Fruit fly (Drosophila melanogaster) whole organism, prepupa: ENCODE results near the gene Nop56.
A peak's percentile ranks its signal among the peaks of the same experiment; 100 is the strongest.

Source experiments
- Blimp-1 ChIP-seq: fragments of 200-800 bp; sonication (Bioruptor generic); optimal IDR thresholded peaks from 3 replicates; lab custom pipeline; 2017; ENCODE audit warnings: missing biosample characterization, missing genetic modification characterization, mild to moderate bottlenecking, moderate library complexity, missing genetic modification reagents
- CG10631 ChIP-seq: fragments of 200-800 bp; sonication (Bioruptor generic); optimal IDR thresholded peaks from 2 replicates; lab custom pipeline; 2016; ENCODE audit warnings: missing biosample characterization, missing genetic modification characterization
- CG10669 ChIP-seq: fragments of 200-800 bp; sonication (Bioruptor generic); optimal IDR thresholded peaks from 3 replicates; lab custom pipeline; 2018; ENCODE audit warnings: missing biosample characterization, mild to moderate bottlenecking, missing genetic modification characterization, moderate library complexity
- CG11294 ChIP-seq: fragments of 200-800 bp; sonication (Bioruptor generic); IDR thresholded peaks from 2 replicates; pipeline ENCODE4 v1.3.6; 2022; ENCODE audit warnings: missing biosample characterization, missing genetic modification characterization
- CG11762 ChIP-seq: fragments of 200-800 bp; sonication (Bioruptor generic); optimal IDR thresholded peaks from 3 replicates; lab custom pipeline; 2016; ENCODE audit warnings: missing biosample characterization, missing genetic modification characterization; ENCODE audit not compliant: insufficient read depth
- CG11902 ChIP-seq: fragments of 200-800 bp; sonication (Bioruptor generic); optimal IDR thresholded peaks from 3 replicates; lab custom pipeline; 2016; ENCODE audit warnings: missing biosample characterization, missing genetic modification characterization
- CG15336 ChIP-seq: fragments of 200-800 bp; sonication (Bioruptor generic); IDR thresholded peaks from 2 replicates; pipeline ENCODE4 v1.3.6; 2022; ENCODE audit warnings: missing biosample characterization, missing genetic modification characterization
- CG16779 ChIP-seq: fragments of 200-800 bp; sonication (Bioruptor generic); optimal IDR thresholded peaks from 3 replicates; lab custom pipeline; 2017; ENCODE audit warnings: missing biosample characterization, mild to moderate bottlenecking, missing genetic modification characterization
- CG3032 ChIP-seq: fragments of 200-800 bp; optimal IDR thresholded peaks from 2 replicates; lab custom pipeline; 2019; ENCODE audit warnings: missing biosample characterization, mild to moderate bottlenecking, missing genetic modification characterization, moderate library complexity
- CG34406 ChIP-seq: fragments of 200-800 bp; sonication (Bioruptor generic); optimal IDR thresholded peaks from 3 replicates; lab custom pipeline; 2016; ENCODE audit warnings: missing biosample characterization, missing genetic modification characterization
- CG3919 ChIP-seq: fragments of 200-800 bp; sonication (Bioruptor generic); optimal IDR thresholded peaks from 3 replicates; lab custom pipeline; 2016; ENCODE audit warnings: missing biosample characterization, missing genetic modification characterization
- CG4318 ChIP-seq: fragments of 200-800 bp; sonication (Bioruptor generic); optimal IDR thresholded peaks from 3 replicates; lab custom pipeline; 2017; ENCODE audit warnings: missing biosample characterization, mild to moderate bottlenecking, missing genetic modification characterization
- CG6163 ChIP-seq: fragments of 200-800 bp; sonication (Bioruptor generic); IDR thresholded peaks from 3 replicates; pipeline ENCODE4 v1.3.6; 2022; ENCODE audit warnings: missing biosample characterization, missing genetic modification characterization
- CG6276 ChIP-seq: fragments of 200-800 bp; sonication (Bioruptor generic); optimal IDR thresholded peaks from 2 replicates; lab custom pipeline; 2017; ENCODE audit warnings: missing biosample characterization, mild to moderate bottlenecking, missing genetic modification characterization
- CG6792 ChIP-seq: fragments of 200-800 bp; sonication (Bioruptor generic); optimal IDR thresholded peaks from 3 replicates; lab custom pipeline; 2016; ENCODE audit warnings: missing biosample characterization, missing genetic modification characterization
- CG6808 ChIP-seq: fragments of 200-800 bp; sonication (Bioruptor generic); optimal IDR thresholded peaks from 3 replicates; lab custom pipeline; 2017; ENCODE audit warnings: missing biosample characterization, missing genetic modification characterization, mild to moderate bottlenecking, moderate library complexity, missing genetic modification reagents
- CG7368 ChIP-seq: fragments of 200-800 bp; sonication (Bioruptor generic); optimal IDR thresholded peaks from 3 replicates; lab custom pipeline; 2016; ENCODE audit warnings: missing biosample characterization, missing genetic modification characterization
- CG8319 ChIP-seq: fragments of 200-800 bp; sonication (Bioruptor generic); optimal IDR thresholded peaks from 3 replicates; lab custom pipeline; 2016; ENCODE audit warnings: missing biosample characterization, missing genetic modification characterization
- CG8632 ChIP-seq: fragments of 200-800 bp; sonication (Bioruptor generic); optimal IDR thresholded peaks from 3 replicates; lab custom pipeline; 2016; ENCODE audit warnings: missing biosample characterization, missing genetic modification characterization
- CG9139 ChIP-seq: fragments of 200-800 bp; sonication (Bioruptor generic); optimal IDR thresholded peaks from 3 replicates; lab custom pipeline; 2017; ENCODE audit warnings: missing biosample characterization, mild to moderate bottlenecking, missing genetic modification characterization
- Eip75B ChIP-seq: fragments of 200-800 bp; sonication (Bioruptor generic); optimal IDR thresholded peaks from 3 replicates; lab custom pipeline; 2016; ENCODE audit warnings: missing biosample characterization, missing genetic modification characterization
- Eip78C ChIP-seq: fragments of 200-800 bp; sonication (Bioruptor generic); peaks from one replicate; lab custom pipeline; 2016; ENCODE audit warnings: missing biosample characterization, missing genetic modification characterization
- Eip93F ChIP-seq: fragments of 200-800 bp; sonication (Bioruptor generic); optimal IDR thresholded peaks from 2 replicates; lab custom pipeline; 2016; ENCODE audit warnings: missing biosample characterization, mild to moderate bottlenecking, missing genetic modification characterization
- Ets96B ChIP-seq: fragments of 200-800 bp; optimal IDR thresholded peaks from 2 replicates; lab custom pipeline; 2019; ENCODE audit warnings: missing biosample characterization, mild to moderate bottlenecking, missing genetic modification characterization, moderate library complexity
- Gug ChIP-seq: fragments of 200-800 bp; sonication (Bioruptor generic); IDR thresholded peaks from 2 replicates; pipeline ENCODE4 v1.3.6; 2022; ENCODE audit warnings: missing biosample characterization, missing genetic modification characterization
- Hr38 ChIP-seq: sonication (Bioruptor generic); optimal IDR thresholded peaks from 2 replicates; lab custom pipeline; 2016; ENCODE audit warnings: missing biosample characterization, missing genetic modification characterization
- Hr4 ChIP-seq: fragments of 200-800 bp; sonication (Bioruptor generic); optimal IDR thresholded peaks from 3 replicates; lab custom pipeline; 2016; ENCODE audit warnings: missing biosample characterization, missing genetic modification characterization
- Lpt ChIP-seq: fragments of 200-800 bp; sonication (Bioruptor generic); optimal IDR thresholded peaks from 3 replicates; lab custom pipeline; 2016; ENCODE audit warnings: missing biosample characterization, missing genetic modification characterization
- Met ChIP-seq: fragments of 200-800 bp; sonication (Bioruptor generic); optimal IDR thresholded peaks from 3 replicates; lab custom pipeline; 2016; ENCODE audit warnings: missing biosample characterization, missing genetic modification characterization
- Sox14 ChIP-seq: fragments of 200-800 bp; sonication (Bioruptor generic); optimal IDR thresholded peaks from 3 replicates; lab custom pipeline; 2016; ENCODE audit warnings: missing biosample characterization, missing genetic modification characterization
- Sox15 ChIP-seq: fragments of 200-800 bp; sonication (Bioruptor generic); optimal IDR thresholded peaks from 3 replicates; lab custom pipeline; 2016; ENCODE audit warnings: missing biosample characterization, missing genetic modification characterization
- acj6 ChIP-seq: fragments of 200-800 bp; sonication (Bioruptor generic); optimal IDR thresholded peaks from 3 replicates; lab custom pipeline; 2016; ENCODE audit warnings: missing biosample characterization, missing genetic modification characterization
- dac ChIP-seq: fragments of 200-800 bp; sonication (Bioruptor generic); optimal IDR thresholded peaks from 2 replicates; lab custom pipeline; 2017; ENCODE audit warnings: missing biosample characterization, mild to moderate bottlenecking, missing genetic modification characterization
- dsx ChIP-seq: fragments of 200-800 bp; optimal IDR thresholded peaks from 3 replicates; lab custom pipeline; 2019; ENCODE audit warnings: missing biosample characterization, mild to moderate bottlenecking, missing genetic modification characterization, moderate library complexity; ENCODE audit not compliant: poor library complexity, severe bottlenecking
- eg ChIP-seq: fragments of 200-800 bp; sonication (Bioruptor generic); IDR thresholded peaks from 3 replicates; pipeline ENCODE4 v1.3.6; 2022; ENCODE audit warnings: missing biosample characterization, missing genetic modification characterization
- esn ChIP-seq: fragments of 200-800 bp; sonication (Bioruptor generic); optimal IDR thresholded peaks from 2 replicates; lab custom pipeline; 2016; ENCODE audit warnings: missing biosample characterization, mild to moderate bottlenecking, missing genetic modification characterization, moderate library complexity
- fd59A ChIP-seq: fragments of 200-800 bp; sonication (Bioruptor generic); optimal IDR thresholded peaks from 2 replicates; lab custom pipeline; 2017; ENCODE audit warnings: missing biosample characterization, mild to moderate bottlenecking, missing genetic modification characterization, missing genetic modification reagents
- fd85E ChIP-seq: fragments of 200-800 bp; sonication (Bioruptor generic); optimal IDR thresholded peaks from 3 replicates; lab custom pipeline; 2016; ENCODE audit warnings: missing biosample characterization, missing genetic modification characterization
- fkh ChIP-seq: fragments of 200-800 bp; sonication (Bioruptor generic); optimal IDR thresholded peaks from 3 replicates; lab custom pipeline; 2017; ENCODE audit warnings: missing biosample characterization, mild to moderate bottlenecking, missing genetic modification characterization, moderate library complexity
- pdm3 ChIP-seq: fragments of 200-800 bp; sonication (Bioruptor generic); optimal IDR thresholded peaks from 3 replicates; lab custom pipeline; 2016; ENCODE audit warnings: missing biosample characterization, missing genetic modification characterization
- salr ChIP-seq, 2 experiments: fragments of 200-800 bp; sonication (Bioruptor generic); optimal IDR thresholded peaks; 3 replicates each; lab custom pipeline; 2016 to 2018; ENCODE audit warnings: missing biosample characterization in 2 of 2, missing genetic modification characterization in 2 of 2, mild to moderate bottlenecking in 1 of 2
- spab ChIP-seq: fragments of 200-800 bp; sonication (Bioruptor generic); optimal IDR thresholded peaks from 2 replicates; lab custom pipeline; 2017; ENCODE audit warnings: missing biosample characterization, mild to moderate bottlenecking, missing genetic modification characterization, missing genetic modification reagents
- ss ChIP-seq, 2 experiments: fragments of 200-800 bp; sonication (Bioruptor generic); optimal IDR thresholded peaks; 2 replicates in 1 of 2; 3 replicates in 1 of 2; lab custom pipeline; 2017 to 2018; ENCODE audit warnings: mild to moderate bottlenecking in 2 of 2, missing biosample characterization in 2 of 2, missing genetic modification characterization in 2 of 2, moderate library complexity in 1 of 2
- svp ChIP-seq: fragments of 200-800 bp; sonication (Bioruptor generic); peaks from one replicate; lab custom pipeline; 2016; ENCODE audit warnings: missing biosample characterization, missing genetic modification characterization
- topi ChIP-seq: fragments of 200-800 bp; sonication (Bioruptor generic); optimal IDR thresholded peaks from 3 replicates; lab custom pipeline; 2016; ENCODE audit warnings: missing biosample characterization, missing genetic modification characterization
- vri ChIP-seq: fragments of 200-800 bp; sonication (Bioruptor generic); optimal IDR thresholded peaks from 3 replicates; lab custom pipeline; 2016; ENCODE audit warnings: missing biosample characterization, mild to moderate bottlenecking, missing genetic modification characterization

The Nop56 gene

DNA sequence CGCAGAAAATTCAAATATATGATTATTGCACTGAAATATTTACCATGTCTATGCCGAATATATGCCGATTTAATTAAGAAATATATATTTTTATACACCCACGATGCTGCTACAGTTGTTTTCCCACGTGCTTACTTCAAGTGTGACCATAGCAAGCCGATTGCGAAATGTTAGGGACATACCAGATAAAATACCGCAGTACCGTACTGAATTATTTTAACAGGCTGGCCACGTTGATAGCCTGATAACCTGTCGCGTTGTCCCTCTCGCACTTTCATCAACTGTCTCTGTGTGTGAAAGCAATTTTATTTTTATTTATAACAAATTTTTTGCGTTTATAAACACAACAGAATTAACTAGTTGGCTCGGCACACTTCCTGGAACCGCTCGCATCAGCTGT, at the start of gene Nop56, which contains the start of gene mats:
Nop56 (minus strand) TSS at position 158 of the 400 bp plus-strand sequence.
mats (plus strand) TSS at position 251 of the 400 bp plus-strand sequence.
- no peak for TF ChIP-seq CG16779 (tag; lab: Kevin White, UChicago)
- peak; percentile 41 for TF ChIP-seq Sox14 (GFP tag; lab: Kevin White, UChicago)
- TF ChIP-seq topi: peak; percentile 26
- TF ChIP-seq CG6276 (GFP tag; lab: Kevin White, UChicago): no peak
- TF ChIP-seq Eip78C: peak; percentile 55
- TF ChIP-seq Met: no peak
- TF ChIP-seq CG11902 (GFP tag; lab: Kevin White, UChicago): no peak
- no peak for TF ChIP-seq CG8319
- no peak for TF ChIP-seq CG8632
- TF ChIP-seq vri: peak; percentile 46
- no peak for TF ChIP-seq CG6163
- TF ChIP-seq CG11762: no peak
- no peak for TF ChIP-seq CG3032
- peak in 1 of 2 experiments; percentile 1 for TF ChIP-seq salr (GFP tag; optimal IDR thresholded peaks at IDR 0.05; lab: Kevin White, UChicago)
- no peak for TF ChIP-seq esn (GFP tag; lab: Kevin White, UChicago)
- no peak for TF ChIP-seq CG7368
- no peak for TF ChIP-seq ss (GFP tag; optimal IDR thresholded peaks at IDR 0.05; lab: Kevin White, UChicago)
- TF ChIP-seq fkh (GFP tag; lab: Kevin White, UChicago): peak; percentile 7
- no peak for TF ChIP-seq pdm3
- no peak for TF ChIP-seq spab (GFP tag; lab: Kevin White, UChicago)
- TF ChIP-seq Eip93F (GFP tag; lab: Kevin White, UChicago): peak; percentile 14
- TF ChIP-seq CG15336: no peak
- no peak for TF ChIP-seq Hr4 (GFP tag; lab: Kevin White, UChicago)
- TF ChIP-seq svp (GFP tag; lab: Kevin White, UChicago): peak; percentile 70
- TF ChIP-seq fd85E: no peak
- TF ChIP-seq dsx: no peak

dm6 chr3R:22470064-22470463, 49.2 kb upstream of the Nop56 start:
- TF ChIP-seq CG9139 (no peak), dsx (no peak), Sox14 (GFP tag; lab: Kevin White, UChicago) (no peak), pdm3 (no peak), CG11902 (GFP tag; lab: Kevin White, UChicago) (no peak), Gug (GFP tag; lab: Robert Waterston, UW) (no peak), ss (GFP tag; optimal IDR thresholded peaks at IDR 0.05; lab: Kevin White, UChicago) (no peak), CG6792 (GFP tag; lab: Kevin White, UChicago) (no peak), esn (GFP tag; lab: Kevin White, UChicago) (no peak), CG16779 (tag; lab: Kevin White, UChicago) (no peak), Ets96B (tag; lab: Kevin White, UChicago) (no peak), fd59A (no peak), CG10631 (no peak), CG6163 (no peak), spab (GFP tag; lab: Kevin White, UChicago) (no peak), dac (GFP tag; lab: Kevin White, UChicago) (no peak), CG4318 (GFP tag; lab: Kevin White, UChicago) (no peak), Eip75B (GFP tag; lab: Kevin White, UChicago) (no peak), Lpt (no peak)

dm6 chr3R:22468829-22469487, 48.1 kb upstream of the Nop56 start:
- TF ChIP-seq CG6808 (GFP tag; lab: Kevin White, UChicago): peak; percentile 57
- peak; percentile 75 for TF ChIP-seq Hr4 (GFP tag; lab: Kevin White, UChicago)
- peak; percentile 69 for TF ChIP-seq Met
- peak; percentile 77 for TF ChIP-seq CG6163
- peak in 1 of 2 experiments; percentile 59 for TF ChIP-seq salr (GFP tag; optimal IDR thresholded peaks at IDR 0.05; lab: Kevin White, UChicago)
- peak; percentile 43 for TF ChIP-seq Sox15 (GFP tag; lab: Kevin White, UChicago)
- TF ChIP-seq CG11294 (GFP tag; lab: Robert Waterston, UW): peak; percentile 65
- TF ChIP-seq CG3032: peak; percentile 73
- peak; percentile 33 for TF ChIP-seq CG8632
- peak; percentile 68 for TF ChIP-seq Sox14 (GFP tag; lab: Kevin White, UChicago)
- TF ChIP-seq CG3919 (GFP tag; lab: Kevin White, UChicago): peak; percentile 67
- peak; percentile 60 for TF ChIP-seq Gug (GFP tag; lab: Robert Waterston, UW)
- no peak for TF ChIP-seq Blimp-1 (GFP tag; lab: Kevin White, UChicago)
- peak; percentile 66 for TF ChIP-seq CG6792 (GFP tag; lab: Kevin White, UChicago)
- peak; percentile 66 for TF ChIP-seq CG7368
- no peak for TF ChIP-seq esn (GFP tag; lab: Kevin White, UChicago)
- TF ChIP-seq CG34406 (GFP tag; lab: Kevin White, UChicago): peak; percentile 57
- TF ChIP-seq eg (GFP tag; lab: Robert Waterston, UW): peak; percentile 68; the same call in 2 of the 3 replicates
- TF ChIP-seq CG10669 (GFP tag; lab: Kevin White, UChicago): no peak
- TF ChIP-seq acj6 (GFP tag; lab: Kevin White, UChicago): no peak
- TF ChIP-seq CG9139: no peak
- no peak for TF ChIP-seq Hr38
